Worm (Caenorhabditis elegans): ENCODE measurements around the gene srt-74.

- no peak for TF ChIP-seq ceh-28 (tag; optimal IDR thresholded peaks at IDR 0.05)
- no peak for TF ChIP-seq nhr-76 (tag; optimal IDR thresholded peaks at IDR 0.05)
Measured at ce11 chrV:14319101-14319781, 37.1 kb upstream of the srt-74 start, which contains the start of gene F47B8.13.
